Worm (Caenorhabditis elegans): ENCODE measurements around the gene srh-47.
A peak's percentile ranks its signal among the peaks of the same experiment; 100 is the strongest.

Gene srh-47

ce11 chrV:11314025-11314880 lies 13.8 kb upstream of the srh-47 start (continued):
- TF ChIP-seq daf-12 (tag; optimal IDR thresholded peaks at IDR 0.05) (no peak), nhr-41 (GFP tag; IDR thresholded peaks at IDR 0.05) (peak; percentile 99), lin-39 (tag; optimal IDR thresholded peaks at IDR 0.05) (no peak), mdt-29 (GFP tag; IDR thresholded peaks at IDR 0.05) (peak; percentile 92), F26F4.8 (GFP tag; conservative IDR thresholded peaks at IDR 0.05) (peak; percentile 100), vab-7 (GFP tag; IDR thresholded peaks at IDR 0.05) (peak; percentile 98), tag-97 (GFP tag; IDR thresholded peaks at IDR 0.05) (0 out of 2 replicates have a peak, but pooled peaks have one; percentile 85), nhr-76 (tag; optimal IDR thresholded peaks at IDR 0.05) (no peak), Y75B8A.6 (GFP tag; IDR thresholded peaks at IDR 0.05) (peak; percentile 97), fkh-10 (GFP tag; optimal IDR thresholded peaks at IDR 0.05) (no peak), ZK337.2 (GFP tag; IDR thresholded peaks at IDR 0.05) (peak; percentile 95), zfp-3 (GFP tag; conservative IDR thresholded peaks at IDR 0.05) (peak; percentile 92), lir-3 (tag; optimal IDR thresholded peaks at IDR 0.05) (peak; percentile 92), mxl-3 (GFP tag; optimal IDR thresholded peaks at IDR 0.05) (peak; percentile 95), hif-1 (tag; optimal IDR thresholded peaks at IDR 0.05) (peak in 1 of 2 experiments; percentile 82), ceh-62 (tag; optimal IDR thresholded peaks at IDR 0.05) (no peak), lin-1 (GFP tag; IDR thresholded peaks at IDR 0.05) (peak; percentile 98), daf-8 (GFP tag; IDR thresholded peaks at IDR 0.05) (0 out of 2 replicates have a peak, but pooled peaks have one; percentile 59), R02D3.7 (tag; optimal IDR thresholded peaks at IDR 0.05) (peak; percentile 45), Y5F2A.4 (GFP tag; optimal IDR thresholded peaks at IDR 0.05) (peak; percentile 97), nhr-6 (tag; optimal IDR thresholded peaks at IDR 0.05) (peak; percentile 84), ztf-11 (tag; optimal IDR thresholded peaks at IDR 0.05) (no peak), ceh-32 (tag; optimal IDR thresholded peaks at IDR 0.05; ENCODE audit: poor library complexity) (peak; percentile 54), D1046.2 (GFP tag; IDR thresholded peaks at IDR 0.05) (peak; percentile 97), gei-8 (GFP tag; optimal IDR thresholded peaks at IDR 0.05) (peak; percentile 99), madf-9 (GFP tag; conservative IDR thresholded peaks at IDR 0.05) (peak; percentile 97), egl-27 (tag; optimal IDR thresholded peaks at IDR 0.05) (no peak), hmg-1.1 (GFP tag; IDR thresholded peaks at IDR 0.05) (peak; percentile 93), spr-1 (tag; optimal IDR thresholded peaks at IDR 0.05) (peak; percentile 88), mes-2 (tag; optimal IDR thresholded peaks at IDR 0.05; ENCODE audit: poor library complexity, severe bottlenecking) (peak; percentile 93), cey-2 (tag; optimal IDR thresholded peaks at IDR 0.05; ENCODE audit: borderline replicate concordance, insufficient read depth) (peak; percentile 87), aly-2 (tag; optimal IDR thresholded peaks at IDR 0.05) (no peak), ctbp-1 (GFP tag; IDR thresholded peaks at IDR 0.05) (peak; percentile 98), nhr-237 (tag; optimal IDR thresholded peaks at IDR 0.05) (no peak), snpc-4 (tag; optimal IDR thresholded peaks at IDR 0.05) (no peak), lin-29 (GFP tag; IDR thresholded peaks at IDR 0.05) (peak; percentile 92), unc-62 (GFP tag; optimal IDR thresholded peaks at IDR 0.05 in 1 of 2) (peak in 1 of 2 experiments; percentile 84), unc-62 (tag; optimal IDR thresholded peaks at IDR 0.05) (peak; percentile 65), unc-39 (tag; optimal IDR thresholded peaks at IDR 0.05) (no peak), egl-43 (GFP tag; IDR thresholded peaks at IDR 0.05) (peak; percentile 100), nhr-11 (tag; optimal IDR thresholded peaks at IDR 0.05) (peak; percentile 57), pha-4 (GFP tag; IDR thresholded peaks at IDR 0.05) (peak; percentile 99), pha-4 (tag; optimal IDR thresholded peaks at IDR 0.05) (no peak), snpc-1.2 (GFP tag; IDR thresholded peaks at IDR 0.05) (peak; percentile 96), ceh-82 (tag; optimal IDR thresholded peaks at IDR 0.05) (no peak), Y105C5A.15 (GFP tag; IDR thresholded peaks at IDR 0.05) (peak; percentile 100), mdl-1 (tag; optimal IDR thresholded peaks at IDR 0.05) (peak in 1 of 2 experiments; percentile 49), unc-130 (GFP tag; optimal IDR thresholded peaks at IDR 0.05) (peak; percentile 96), T20F7.1 (GFP tag; optimal IDR thresholded peaks at IDR 0.05) (peak; percentile 71)
